Worm (Caenorhabditis elegans) whole organism, L4 larva: Measurements from ENCODE around the gene C18H9.5.

Source experiments
- F37D6.2 ChIP-seq: sonication (generic microtip); optimal IDR thresholded peaks from 2 replicates; lab custom pipeline; 2016; ENCODE audit warnings: mild to moderate bottlenecking, missing genetic modification characterization, missing compliant biosample characterization
- ZK546.5 ChIP-seq, 2 experiments: sonication (generic microtip); optimal IDR thresholded peaks; 2 replicates each; lab custom pipeline; 2017; ENCODE audit warnings: missing biosample characterization in 2 of 2, missing genetic modification characterization in 2 of 2
- aly-2 ChIP-seq: sonication (generic microtip); optimal IDR thresholded peaks from 2 replicates; lab custom pipeline; 2018; ENCODE audit warnings: missing biosample characterization, missing genetic modification characterization
- ceh-20 ChIP-seq: fragments of 200-800 bp; sonication (Bioruptor generic); IDR thresholded peaks from 2 replicates; pipeline ENCODE4 v1.3.6; 2022; ENCODE audit warnings: missing genetic modification reagents, missing genetic modification characterization, missing compliant biosample characterization
- daf-8 ChIP-seq: fragments of 200-800 bp; sonication (Bioruptor generic); IDR thresholded peaks from 2 replicates; pipeline ENCODE4 v1.3.6; 2022; ENCODE audit warnings: missing genetic modification characterization, missing compliant biosample characterization
- lsy-2 ChIP-seq, 2 experiments: fragments of 150-350 bp in 1 of 2; sonication (generic microtip) in 1 of 2; optimal IDR thresholded peaks; 2 replicates each; lab custom pipeline; 2014 to 2017; ENCODE audit warnings: missing biosample characterization in 2 of 2, missing genetic modification characterization in 2 of 2
- nhr-11 ChIP-seq: fragments of 150-350 bp; optimal IDR thresholded peaks from 2 replicates; lab custom pipeline; 2014; ENCODE audit warnings: missing biosample characterization, missing genetic modification characterization
- nhr-25 ChIP-seq: sonication (generic microtip); optimal IDR thresholded peaks from 2 replicates; lab custom pipeline; 2017; ENCODE audit warnings: missing genetic modification characterization, mild to moderate bottlenecking, missing compliant biosample characterization, antibody characterized with exemption, moderate library complexity, borderline replicate concordance; ENCODE audit not compliant: insufficient read depth
- nhr-77 ChIP-seq: fragments of 150-350 bp; optimal IDR thresholded peaks from 2 replicates; lab custom pipeline; 2014; ENCODE audit warnings: missing biosample characterization, missing genetic modification characterization
- saeg-2 ChIP-seq: fragments of 200-800 bp; sonication (Bioruptor generic); IDR thresholded peaks from 2 replicates; pipeline ENCODE4 v1.3.6; 2022; ENCODE audit warnings: missing genetic modification reagents, missing genetic modification characterization, missing compliant biosample characterization
- snpc-4 ChIP-seq: fragments of 150-350 bp; optimal IDR thresholded peaks from 2 replicates; lab custom pipeline; 2014; ENCODE audit warnings: missing biosample characterization, missing genetic modification characterization
- unc-39 ChIP-seq: sonication (generic microtip); optimal IDR thresholded peaks from 2 replicates; lab custom pipeline; 2017; ENCODE audit warnings: missing biosample characterization, missing genetic modification characterization

DNA sequence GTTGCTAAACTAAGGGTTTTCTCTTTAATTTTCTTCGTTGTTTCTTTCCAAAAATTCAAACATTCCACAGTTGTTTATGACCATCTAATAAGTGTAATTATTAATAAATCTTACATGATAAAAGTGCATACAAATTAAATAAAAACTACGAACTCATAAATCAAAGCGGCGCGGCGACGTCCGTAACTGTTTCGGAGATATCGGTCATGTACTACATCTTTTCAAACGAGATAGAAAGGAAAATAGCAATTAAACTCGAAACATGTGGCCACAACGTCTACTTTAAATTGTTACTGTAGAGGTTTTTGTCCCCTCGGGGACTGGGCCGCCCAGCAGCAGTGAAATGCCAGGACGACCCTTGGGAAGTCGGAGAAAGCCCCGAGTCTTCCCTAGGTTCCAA is 20.5 kb upstream of the C18H9.5 start:
- TF ChIP-seq F37D6.2 (tag; lab: Kevin White, UChicago) (no peak), ZK546.5 (tag; optimal IDR thresholded peaks at IDR 0.05; lab: Kevin White, UChicago) (no peak), unc-39 (tag; lab: Kevin White, UChicago) (no peak), nhr-77 (tag; lab: Kevin White, UChicago) (no peak), ceh-20 (no peak), nhr-25 (no peak), snpc-4 (tag; lab: Kevin White, UChicago) (no peak), saeg-2 (GFP tag; lab: Robert Waterston, UW) (no peak), lsy-2 (tag; optimal IDR thresholded peaks at IDR 0.05; lab: Kevin White, UChicago) (no peak), aly-2 (no peak), daf-8 (no peak), nhr-11 (tag; lab: Kevin White, UChicago) (no peak)
